Worm (Caenorhabditis elegans) whole organism, early embryonic: ENCODE results near the gene K02D10.8.

Experiments used
- B0310.2 ChIP-seq: sonication (generic microtip); optimal IDR thresholded peaks from 2 replicates; lab custom pipeline; 2016; ENCODE audit warnings: mild to moderate bottlenecking, missing genetic modification characterization, missing compliant biosample characterization
- ama-1 ChIP-seq: fragments of 150-350 bp; optimal IDR thresholded peaks from 2 replicates; lab custom pipeline; 2014
- ets-7 ChIP-seq: sonication (generic microtip); optimal IDR thresholded peaks from 2 replicates; lab custom pipeline; 2016; ENCODE audit warnings: missing genotype, missing genetic modification characterization, missing compliant biosample characterization
- flt-1 ChIP-seq: fragments of 200-800 bp; sonication (Bioruptor generic); IDR thresholded peaks from 2 replicates; pipeline ENCODE4 v1.3.6; 2022; ENCODE audit warnings: missing genetic modification characterization, missing compliant biosample characterization
- hmbx-1 ChIP-seq: sonication (generic microtip); optimal IDR thresholded peaks from 2 replicates; lab custom pipeline; 2016; ENCODE audit warnings: mild to moderate bottlenecking, missing genetic modification characterization, missing compliant biosample characterization
- pes-1 ChIP-seq: fragments of 200-800 bp; sonication (Bioruptor generic); IDR thresholded peaks from 2 replicates; pipeline ENCODE4 v1.3.6; 2022; ENCODE audit warnings: missing genetic modification reagents, missing genetic modification characterization, missing compliant biosample characterization
- scrt-1 ChIP-seq: fragments of 200-800 bp; sonication (Bioruptor generic); IDR thresholded peaks from 2 replicates; pipeline ENCODE4 v1.3.6; 2022; ENCODE audit warnings: missing genetic modification characterization, missing compliant biosample characterization
- tra-4 ChIP-seq: sonication (generic microtip); optimal IDR thresholded peaks from 2 replicates; lab custom pipeline; 2017; ENCODE audit warnings: missing genetic modification characterization, missing compliant biosample characterization

- TF ChIP-seq flt-1 (GFP tag; lab: Robert Waterston, UW) (no peak), ama-1 (lab: Kevin White, UChicago) (no peak), tra-4 (tag; lab: Kevin White, UChicago) (no peak), B0310.2 (tag; lab: Kevin White, UChicago) (no peak), pes-1 (GFP tag; lab: Robert Waterston, UW) (no peak), scrt-1 (no peak), ets-7 (tag; lab: Kevin White, UChicago) (no peak), hmbx-1 (tag; lab: Kevin White, UChicago) (no peak)
Measured at ce11 chrIII:8805815-8806214, 19.6 kb downstream of the K02D10.8 start.
